Fruit fly (Drosophila melanogaster) whole organism, embryonic: ENCODE results near the gene mAChR-B.
A peak's percentile ranks its signal among the peaks of the same experiment; 100 is the strongest.

Source experiments
- B-H2 ChIP-seq: fragments of 200-800 bp; sonication (Bioruptor generic); optimal IDR thresholded peaks from 2 replicates; lab custom pipeline; 2018; ENCODE audit warnings: missing biosample characterization, mild to moderate bottlenecking, missing genetic modification characterization
- Bgb ChIP-seq: fragments of 200-800 bp; sonication (Bioruptor generic); IDR thresholded peaks from 2 replicates; pipeline ENCODE4 v1.3.6; 2022; ENCODE audit warnings: missing biosample characterization, missing genetic modification characterization; ENCODE audit not compliant: partially characterized antibody
- Bteb2 ChIP-seq: fragments of 200-800 bp; sonication (Bioruptor generic); optimal IDR thresholded peaks from 2 replicates; lab custom pipeline; 2016; ENCODE audit warnings: missing biosample characterization, missing genetic modification characterization
- CG10321 ChIP-seq: fragments of 200-800 bp; sonication (Bioruptor generic); IDR thresholded peaks from 2 replicates; pipeline ENCODE4 v1.3.6; 2022; ENCODE audit warnings: missing biosample characterization, missing genetic modification characterization
- CG11093 ChIP-seq: fragments of 200-800 bp; sonication (Bioruptor generic); IDR thresholded peaks from 3 replicates; pipeline ENCODE4 v1.3.6; 2022; ENCODE audit warnings: missing biosample characterization, missing genetic modification characterization
- CG12744 ChIP-seq: fragments of 200-800 bp; sonication (Bioruptor generic); optimal IDR thresholded peaks from 2 replicates; lab custom pipeline; 2016; ENCODE audit warnings: missing biosample characterization, missing genetic modification characterization
- CG12769 ChIP-seq: fragments of 200-800 bp; sonication (Bioruptor generic); optimal IDR thresholded peaks from 2 replicates; lab custom pipeline; 2019; ENCODE audit warnings: missing biosample characterization, mild to moderate bottlenecking, missing genetic modification characterization, moderate library complexity
- CG14965 ChIP-seq: fragments of 200-800 bp; sonication (Bioruptor generic); optimal IDR thresholded peaks from 2 replicates; lab custom pipeline; 2016; ENCODE audit warnings: missing biosample characterization, missing genetic modification characterization, borderline replicate concordance
- CG15696 ChIP-seq: fragments of 200-800 bp; sonication (Bioruptor generic); optimal IDR thresholded peaks from 2 replicates; lab custom pipeline; 2019; ENCODE audit warnings: missing biosample characterization, mild to moderate bottlenecking, missing genetic modification characterization, moderate library complexity
- CG16815 ChIP-seq: fragments of 200-800 bp; sonication (Bioruptor generic); optimal IDR thresholded peaks from 3 replicates; lab custom pipeline; 2017; ENCODE audit warnings: missing biosample characterization, mild to moderate bottlenecking, missing genetic modification characterization
- CG18011 ChIP-seq: fragments of 200-800 bp; sonication (Bioruptor generic); optimal IDR thresholded peaks from 2 replicates; lab custom pipeline; 2017; ENCODE audit warnings: missing biosample characterization, missing genetic modification characterization, mild to moderate bottlenecking, moderate library complexity, missing genotype
- CG34422 ChIP-seq: fragments of 200-800 bp; sonication (Bioruptor generic); IDR thresholded peaks from 3 replicates; pipeline ENCODE4 v1.3.6; 2022; ENCODE audit warnings: missing biosample characterization, missing genetic modification characterization
- CG3847 ChIP-seq: fragments of 200-800 bp; sonication (Bioruptor generic); IDR thresholded peaks from 2 replicates; pipeline ENCODE4 v1.3.6; 2022; ENCODE audit warnings: missing biosample characterization, missing genetic modification characterization
- CG4360 ChIP-seq: fragments of 200-800 bp; sonication (Bioruptor generic); IDR thresholded peaks from 2 replicates; pipeline ENCODE4 v1.3.6; 2022; ENCODE audit warnings: missing biosample characterization, missing genetic modification characterization
- CG4617 ChIP-seq: fragments of 200-800 bp; sonication (Bioruptor generic); optimal IDR thresholded peaks from 3 replicates; lab custom pipeline; 2016; ENCODE audit warnings: missing biosample characterization, missing genetic modification characterization, borderline replicate concordance
- CG6689 ChIP-seq: fragments of 200-800 bp; sonication (Bioruptor generic); IDR thresholded peaks from 2 replicates; pipeline ENCODE4 v1.3.6; 2022; ENCODE audit warnings: missing biosample characterization, missing genetic modification characterization
- CG7839 ChIP-seq: fragments of 200-800 bp; sonication (Bioruptor generic); optimal IDR thresholded peaks from 3 replicates; lab custom pipeline; 2018; ENCODE audit warnings: missing biosample characterization, mild to moderate bottlenecking, missing genetic modification characterization, moderate library complexity
- CG9876 ChIP-seq: fragments of 200-800 bp; sonication (Bioruptor generic); optimal IDR thresholded peaks from 2 replicates; lab custom pipeline; 2016; ENCODE audit warnings: missing biosample characterization, missing genetic modification characterization
- CkIIα-i1 ChIP-seq: fragments of 200-800 bp; sonication (Bioruptor generic); IDR thresholded peaks from 2 replicates; pipeline ENCODE4 v1.3.6; 2022; ENCODE audit warnings: missing biosample characterization, missing genetic modification characterization
- D19A ChIP-seq: fragments of 200-800 bp; optimal IDR thresholded peaks from 3 replicates; lab custom pipeline; 2019; ENCODE audit warnings: missing biosample characterization, mild to moderate bottlenecking, missing genetic modification characterization, moderate library complexity
- Drgx ChIP-seq: fragments of 200-800 bp; sonication (Bioruptor generic); IDR thresholded peaks from 2 replicates; pipeline ENCODE4 v1.3.6; 2022; ENCODE audit warnings: missing biosample characterization, missing genetic modification characterization
- E2f1 ChIP-seq: fragments of 200-800 bp; sonication (Bioruptor generic); IDR thresholded peaks from 2 replicates; pipeline ENCODE4 v1.3.6; 2022; ENCODE audit warnings: missing biosample characterization, missing genetic modification characterization
- ERR ChIP-seq: fragments of 200-800 bp; sonication (Bioruptor generic); optimal IDR thresholded peaks from 2 replicates; lab custom pipeline; 2016; ENCODE audit warnings: missing biosample characterization, missing genetic modification characterization
- Eip74EF ChIP-seq, 2 experiments: fragments of 200-800 bp in 1 of 2; fragments of >200 bp in 1 of 2; sonication (Bioruptor generic) in 1 of 2; optimal IDR thresholded peaks; 2 replicates each; lab custom pipeline; 2017 to 2019; ENCODE audit warnings: missing biosample characterization in 2 of 2, missing genetic modification characterization in 2 of 2, mild to moderate bottlenecking in 1 of 2, moderate library complexity in 1 of 2
- GATAe ChIP-seq: fragments of 200-800 bp; sonication (Bioruptor generic); conservative IDR thresholded peaks from 2 replicates; pipeline ENCODE4 v1.3.6; 2022; ENCODE audit warnings: missing biosample characterization, missing genetic modification characterization
- HLH4C ChIP-seq: fragments of 200-800 bp; sonication (Bioruptor generic); IDR thresholded peaks from 3 replicates; pipeline ENCODE4 v1.3.6; 2022; ENCODE audit warnings: missing biosample characterization, missing genetic modification characterization; ENCODE audit not compliant: partially characterized antibody
- Hr39 ChIP-seq: fragments of >200 bp; optimal IDR thresholded peaks from 2 replicates; lab custom pipeline; 2017
- Hr78 ChIP-seq, 2 experiments: fragments of 200-800 bp in 1 of 2; fragments of >200 bp in 1 of 2; sonication (Bioruptor generic) in 1 of 2; optimal IDR thresholded peaks; 2 replicates each; lab custom pipeline; 2017 to 2019; ENCODE audit warnings: missing biosample characterization in 2 of 2, missing genetic modification characterization in 2 of 2, mild to moderate bottlenecking in 1 of 2, moderate library complexity in 1 of 2
- Lpt ChIP-seq: fragments of >200 bp; optimal IDR thresholded peaks from 2 replicates; lab custom pipeline; 2018; ENCODE audit warnings: missing biosample characterization, missing genetic modification characterization
- Mad ChIP-seq: fragments of 200-800 bp; sonication (Bioruptor generic); optimal IDR thresholded peaks from 2 replicates; lab custom pipeline; 2016; ENCODE audit warnings: missing biosample characterization, missing genetic modification characterization
- NC2α ChIP-seq: fragments of 200-800 bp; sonication (Bioruptor generic); optimal IDR thresholded peaks from 2 replicates; lab custom pipeline; 2016; ENCODE audit warnings: missing biosample characterization, missing genetic modification characterization
- NC2β ChIP-seq: fragments of 200-800 bp; sonication (Bioruptor generic); optimal IDR thresholded peaks from 2 replicates; lab custom pipeline; 2016; ENCODE audit warnings: missing biosample characterization, missing genetic modification characterization
- Optix ChIP-seq: fragments of 200-800 bp; sonication (Bioruptor generic); IDR thresholded peaks from 3 replicates; pipeline ENCODE4 v1.3.6; 2022; ENCODE audit warnings: missing biosample characterization, missing genetic modification characterization
- Taf1 ChIP-seq: fragments of 200-800 bp; sonication (Bioruptor generic); IDR thresholded peaks from 2 replicates; pipeline ENCODE4 v1.3.6; 2022; ENCODE audit warnings: missing biosample characterization, missing genetic modification characterization
- Usf ChIP-seq: fragments of 200-800 bp; sonication (Bioruptor generic); optimal IDR thresholded peaks from 2 replicates; lab custom pipeline; 2017; ENCODE audit warnings: missing genotype, missing biosample characterization, missing genetic modification characterization
- az2 ChIP-seq: fragments of 200-800 bp; sonication (Bioruptor generic); optimal IDR thresholded peaks from 3 replicates; lab custom pipeline; 2016; ENCODE audit warnings: missing biosample characterization, missing genetic modification characterization
- bsh ChIP-seq, 2 experiments: fragments of 200-800 bp; sonication (Bioruptor generic); optimal IDR thresholded peaks; 2 replicates each; lab custom pipeline; 2017 to 2018; ENCODE audit warnings: mild to moderate bottlenecking in 2 of 2, missing biosample characterization in 2 of 2, missing genetic modification characterization in 2 of 2, moderate library complexity in 1 of 2
- crc ChIP-seq: fragments of 200-800 bp; sonication (Bioruptor generic); optimal IDR thresholded peaks from 2 replicates; lab custom pipeline; 2016; ENCODE audit warnings: missing biosample characterization, missing genetic modification characterization
- emc ChIP-seq: fragments of 200-800 bp; sonication (Bioruptor generic); optimal IDR thresholded peaks from 2 replicates; lab custom pipeline; 2016; ENCODE audit warnings: missing biosample characterization, missing genetic modification characterization
- gcm2 ChIP-seq: fragments of 200-800 bp; sonication (Bioruptor generic); optimal IDR thresholded peaks from 2 replicates; lab custom pipeline; 2016; ENCODE audit warnings: missing biosample characterization, missing genetic modification characterization
- gt ChIP-seq: fragments of 200-800 bp; sonication (Bioruptor generic); IDR thresholded peaks from 2 replicates; pipeline ENCODE4 v1.3.6; 2022; ENCODE audit warnings: missing biosample characterization, missing genetic modification characterization
- hb ChIP-seq: fragments of 200-800 bp; sonication (Bioruptor generic); IDR thresholded peaks from 3 replicates; pipeline ENCODE4 v1.3.6; 2022; ENCODE audit warnings: missing biosample characterization, missing genetic modification characterization; ENCODE audit not compliant: partially characterized antibody
- maf-S ChIP-seq: fragments of 200-800 bp; sonication (Bioruptor generic); optimal IDR thresholded peaks from 2 replicates; lab custom pipeline; 2016; ENCODE audit warnings: missing biosample characterization, missing genetic modification characterization
- nerfin-1 ChIP-seq: fragments of 200-800 bp; sonication (Bioruptor generic); optimal IDR thresholded peaks from 3 replicates; lab custom pipeline; 2019; ENCODE audit warnings: missing biosample characterization, mild to moderate bottlenecking, missing genetic modification characterization, moderate library complexity
- slbo ChIP-seq: fragments of 200-800 bp; sonication (Bioruptor generic); IDR thresholded peaks from 2 replicates; pipeline ENCODE4 v1.3.6; 2022; ENCODE audit warnings: missing biosample characterization, missing genetic modification characterization
- sug ChIP-seq: fragments of 200-800 bp; optimal IDR thresholded peaks from 2 replicates; lab custom pipeline; 2019; ENCODE audit warnings: missing biosample characterization, mild to moderate bottlenecking, missing genetic modification characterization, moderate library complexity
- unc-4 ChIP-seq: fragments of 200-800 bp; sonication (Bioruptor generic); IDR thresholded peaks from 2 replicates; pipeline ENCODE4 v1.3.6; 2022; ENCODE audit warnings: missing biosample characterization, missing genetic modification characterization; ENCODE audit not compliant: partially characterized antibody
- zen ChIP-seq: fragments of 200-800 bp; sonication (Bioruptor generic); optimal IDR thresholded peaks from 3 replicates; lab custom pipeline; 2018; ENCODE audit warnings: missing biosample characterization, mild to moderate bottlenecking, missing genetic modification characterization, moderate library complexity

The mAChR-B gene

DNA sequence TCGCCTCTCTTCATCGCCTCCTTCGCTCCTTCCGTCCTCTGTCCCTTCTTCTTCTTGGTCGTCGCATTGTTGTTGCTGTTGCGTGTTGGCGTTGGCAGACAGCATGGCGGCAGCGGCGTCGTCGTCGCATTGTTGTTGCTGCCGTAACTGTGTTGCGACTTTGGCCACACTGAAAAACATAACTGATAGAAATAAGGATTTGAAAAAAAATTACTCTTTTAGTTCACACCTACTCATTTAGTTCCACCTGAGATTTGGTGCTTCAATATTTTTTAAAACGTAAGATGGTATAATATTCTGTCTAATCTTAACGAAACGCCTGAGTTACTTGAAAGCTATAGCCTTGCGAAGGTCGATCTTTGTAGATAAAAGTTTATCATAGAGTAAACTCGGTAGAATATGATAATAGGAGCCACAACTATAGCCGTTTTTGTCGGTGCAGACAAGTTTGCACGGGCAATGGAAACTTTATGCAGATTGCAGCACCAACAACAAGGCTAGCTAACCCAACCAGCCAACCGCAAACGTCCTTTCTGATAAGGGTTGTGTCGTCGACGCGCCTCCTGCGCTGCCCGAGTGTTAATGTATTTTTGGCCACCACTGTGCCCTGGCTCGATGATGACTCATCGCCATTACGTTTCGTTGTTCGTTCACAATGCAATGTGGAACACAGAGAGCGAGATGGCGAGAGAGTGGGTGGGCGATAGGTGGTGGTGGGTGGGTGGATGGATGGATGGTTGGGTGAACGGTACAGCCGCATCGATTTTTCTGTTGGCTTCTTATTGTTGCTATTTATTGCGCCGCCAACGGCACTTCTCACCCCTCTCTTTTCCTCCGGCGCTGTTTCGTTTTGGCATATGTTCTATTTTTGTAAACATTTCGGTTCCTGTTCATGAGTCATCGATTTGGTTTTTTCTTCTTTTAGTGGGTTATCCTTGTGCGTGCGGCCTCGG lies 54.1 kb downstream of the mAChR-B start (continued):
- TF ChIP-seq CG11093 (GFP tag; lab: Robert Waterston, UW): no peak
- peak; percentile 41 for TF ChIP-seq ERR (GFP tag; lab: Kevin White, UChicago)
- TF ChIP-seq CG4617 (GFP tag; lab: Kevin White, UChicago): peak; percentile 32
- peak; percentile 51 for TF ChIP-seq sug
- TF ChIP-seq Hr39 (lab: Kevin White, UChicago): no peak
- peak; percentile 46 for TF ChIP-seq gcm2 (GFP tag; lab: Kevin White, UChicago)
- TF ChIP-seq CG4360: peak; percentile 95
- peak; percentile 70; the same call in 2 of the 3 replicates for TF ChIP-seq Optix
- TF ChIP-seq emc (GFP tag; lab: Kevin White, UChicago): peak; percentile 39
- no peak for TF ChIP-seq CkIIα-i1
- TF ChIP-seq CG3847 (GFP tag; lab: Robert Waterston, UW): peak; percentile 53
- TF ChIP-seq CG18011 (GFP tag; lab: Kevin White, UChicago): peak; percentile 70
- TF ChIP-seq gt (GFP tag; lab: Robert Waterston, UW): no peak
- peak; percentile 70 for TF ChIP-seq CG9876 (GFP tag; lab: Kevin White, UChicago)
- TF ChIP-seq D19A (tag; lab: Kevin White, UChicago): peak; percentile 78
- peak; percentile 63 for TF ChIP-seq CG16815 (GFP tag; lab: Kevin White, UChicago)
- peak; percentile 76 for TF ChIP-seq NC2β
- peak; percentile 58 for TF ChIP-seq CG6689 (GFP tag; lab: Robert Waterston, UW)
- peak; percentile 32; the same call in 1 of the 2 replicates for TF ChIP-seq E2f1
- TF ChIP-seq CG12744 (GFP tag; lab: Kevin White, UChicago): peak; percentile 63
- TF ChIP-seq GATAe (GFP tag; lab: Robert Waterston, UW): no peak
- peak; percentile 82 for TF ChIP-seq Bteb2 (GFP tag; lab: Kevin White, UChicago)
- TF ChIP-seq zen (tag; lab: Kevin White, UChicago): no peak
- TF ChIP-seq unc-4 (GFP tag; lab: Robert Waterston, UW): 0 out of 2 replicates have a peak, but pooled peaks have one; percentile 22
- peak; percentile 87 for TF ChIP-seq maf-S
- TF ChIP-seq hb (GFP tag; lab: Robert Waterston, UW): no peak
- TF ChIP-seq Taf1 (GFP tag; lab: Robert Waterston, UW): no peak
- peak; percentile 82 for TF ChIP-seq az2 (GFP tag; lab: Kevin White, UChicago)
- peak; percentile 70 for TF ChIP-seq slbo (GFP tag; lab: Robert Waterston, UW)
- peak; percentile 80 for TF ChIP-seq Drgx (GFP tag; lab: Robert Waterston, UW)
- TF ChIP-seq CG34422 (GFP tag; lab: Robert Waterston, UW): peak; percentile 30; the same call in 1 of the 3 replicates
- TF ChIP-seq Hr78 (GFP tag; optimal IDR thresholded peaks at IDR 0.05; lab: Kevin White, UChicago): peak in 1 of 2 experiments; percentile 53
- TF ChIP-seq HLH4C (GFP tag; lab: Robert Waterston, UW): no peak
- TF ChIP-seq Usf (GFP tag; lab: Kevin White, UChicago): peak; percentile 44
- TF ChIP-seq bsh (GFP tag; optimal IDR thresholded peaks at IDR 0.05; lab: Kevin White, UChicago): peak; percentile 80
- peak; percentile 87 for TF ChIP-seq CG7839 (tag; lab: Kevin White, UChicago)
- TF ChIP-seq CG15696 (tag; lab: Kevin White, UChicago): peak; percentile 19
- TF ChIP-seq Bgb: peak; percentile 41; the same call in 1 of the 2 replicates
- peak; percentile 38 for TF ChIP-seq Mad
- TF ChIP-seq nerfin-1 (tag; lab: Kevin White, UChicago): peak; percentile 21
- TF ChIP-seq CG12769 (tag; lab: Kevin White, UChicago): peak; percentile 22
- TF ChIP-seq B-H2 (GFP tag; lab: Kevin White, UChicago): no peak
- TF ChIP-seq Lpt (GFP tag; lab: Kevin White, UChicago): no peak
- peak; percentile 60 for TF ChIP-seq CG14965
- peak in 1 of 2 experiments; percentile 60 for TF ChIP-seq Eip74EF (GFP tag; optimal IDR thresholded peaks at IDR 0.05; lab: Kevin White, UChicago)
- peak; percentile 59 for TF ChIP-seq NC2α (GFP tag; lab: Kevin White, UChicago)
- peak; percentile 52 for TF ChIP-seq crc (GFP tag; lab: Kevin White, UChicago)
- TF ChIP-seq CG10321: peak; percentile 42; the same call in 1 of the 2 replicates
